Fruit fly (Drosophila melanogaster) whole organism, embryonic: ENCODE measurements around the gene trem.

Experiments used
- CG10209 ChIP-seq: fragments of 200-800 bp; sonication (Bioruptor generic); optimal IDR thresholded peaks from 3 replicates; lab custom pipeline; 2017; ENCODE audit warnings: missing biosample characterization, mild to moderate bottlenecking, missing genetic modification characterization, missing genetic modification reagents
- CG10267 ChIP-seq: fragments of 200-800 bp; sonication (Bioruptor generic); optimal IDR thresholded peaks from 2 replicates; lab custom pipeline; 2018; ENCODE audit warnings: missing biosample characterization, mild to moderate bottlenecking, missing genetic modification characterization, moderate library complexity
- CG17802 ChIP-seq: fragments of 200-800 bp; sonication (Bioruptor generic); optimal IDR thresholded peaks from 2 replicates; lab custom pipeline; 2018; ENCODE audit warnings: missing biosample characterization, mild to moderate bottlenecking, missing genetic modification characterization, moderate library complexity
- CG17912 ChIP-seq: fragments of 200-800 bp; sonication (Bioruptor generic); optimal IDR thresholded peaks from 2 replicates; lab custom pipeline; 2018; ENCODE audit warnings: missing biosample characterization, mild to moderate bottlenecking, missing genetic modification characterization
- CG18599 ChIP-seq: fragments of 200-800 bp; sonication (Bioruptor generic); optimal IDR thresholded peaks from 3 replicates; lab custom pipeline; 2017; ENCODE audit warnings: missing biosample characterization, missing genetic modification characterization, mild to moderate bottlenecking, moderate library complexity, missing genetic modification reagents
- CG34224 ChIP-seq: fragments of 200-800 bp; sonication (Bioruptor generic); IDR thresholded peaks from 3 replicates; pipeline ENCODE4 v1.3.6; 2022; ENCODE audit warnings: missing biosample characterization, missing genetic modification characterization; ENCODE audit not compliant: partially characterized antibody
- CG3847 ChIP-seq: fragments of 200-800 bp; sonication (Bioruptor generic); IDR thresholded peaks from 2 replicates; pipeline ENCODE4 v1.3.6; 2022; ENCODE audit warnings: missing biosample characterization, missing genetic modification characterization
- CG8765 ChIP-seq: fragments of 200-800 bp; sonication (Bioruptor generic); IDR thresholded peaks from 2 replicates; pipeline ENCODE4 v1.3.6; 2022; ENCODE audit warnings: missing biosample characterization, missing genetic modification characterization
- CG8924 ChIP-seq: fragments of 200-800 bp; optimal IDR thresholded peaks from 3 replicates; lab custom pipeline; 2019; ENCODE audit warnings: missing biosample characterization, mild to moderate bottlenecking, missing genetic modification characterization, moderate library complexity
- CG9437 ChIP-seq: fragments of 200-800 bp; sonication (Bioruptor generic); optimal IDR thresholded peaks from 2 replicates; lab custom pipeline; 2018; ENCODE audit warnings: missing biosample characterization, mild to moderate bottlenecking, missing genetic modification characterization
- Chrac-16 ChIP-seq: fragments of 200-800 bp; sonication (Bioruptor generic); optimal IDR thresholded peaks from 3 replicates; lab custom pipeline; 2016; ENCODE audit warnings: missing biosample characterization, missing genetic modification characterization
- Dip3 ChIP-seq: fragments of 200-800 bp; sonication (Bioruptor generic); optimal IDR thresholded peaks from 3 replicates; lab custom pipeline; 2016; ENCODE audit warnings: missing biosample characterization, missing genetic modification characterization
- Eip74EF ChIP-seq, 2 experiments: fragments of 200-800 bp in 1 of 2; fragments of >200 bp in 1 of 2; sonication (Bioruptor generic) in 1 of 2; optimal IDR thresholded peaks; 2 replicates each; lab custom pipeline; 2017 to 2019; ENCODE audit warnings: missing biosample characterization in 2 of 2, missing genetic modification characterization in 2 of 2, mild to moderate bottlenecking in 1 of 2, moderate library complexity in 1 of 2
- Gug ChIP-seq: fragments of 200-800 bp; sonication (Bioruptor generic); IDR thresholded peaks from 4 replicates; pipeline ENCODE4 v1.3.6; 2022; ENCODE audit warnings: missing biosample characterization, missing genetic modification characterization
- H2.0 ChIP-seq: fragments of 200-800 bp; sonication (Bioruptor generic); IDR thresholded peaks from 2 replicates; pipeline ENCODE4 v1.3.6; 2022; ENCODE audit warnings: missing biosample characterization, missing genetic modification characterization
- HLH3B ChIP-seq: fragments of 200-800 bp; sonication (Bioruptor generic); IDR thresholded peaks from 2 replicates; pipeline ENCODE4 v1.3.6; 2022; ENCODE audit warnings: missing biosample characterization, missing genetic modification characterization
- HmgZ ChIP-seq: fragments of 200-800 bp; sonication (Bioruptor generic); optimal IDR thresholded peaks from 2 replicates; lab custom pipeline; 2018; ENCODE audit warnings: missing biosample characterization, mild to moderate bottlenecking, missing genetic modification characterization
- Hmx ChIP-seq: fragments of 200-800 bp; sonication (Bioruptor generic); optimal IDR thresholded peaks from 2 replicates; lab custom pipeline; 2016; ENCODE audit warnings: missing biosample characterization, missing genetic modification characterization
- Hr78 ChIP-seq, 2 experiments: fragments of 200-800 bp in 1 of 2; fragments of >200 bp in 1 of 2; sonication (Bioruptor generic) in 1 of 2; optimal IDR thresholded peaks; 2 replicates each; lab custom pipeline; 2017 to 2019; ENCODE audit warnings: missing biosample characterization in 2 of 2, missing genetic modification characterization in 2 of 2, mild to moderate bottlenecking in 1 of 2, moderate library complexity in 1 of 2
- Hsf ChIP-seq: fragments of 200-800 bp; sonication (Bioruptor generic); optimal IDR thresholded peaks from 3 replicates; lab custom pipeline; 2016; ENCODE audit warnings: missing biosample characterization, missing genetic modification characterization
- Lpt ChIP-seq: fragments of >200 bp; optimal IDR thresholded peaks from 2 replicates; lab custom pipeline; 2018; ENCODE audit warnings: missing biosample characterization, missing genetic modification characterization
- NfI ChIP-seq: fragments of 200-800 bp; sonication (Bioruptor generic); optimal IDR thresholded peaks from 3 replicates; lab custom pipeline; 2018; ENCODE audit warnings: missing biosample characterization, mild to moderate bottlenecking, missing genetic modification characterization, moderate library complexity
- Xbp1 ChIP-seq: fragments of 200-800 bp; sonication (Bioruptor generic); optimal IDR thresholded peaks from 3 replicates; lab custom pipeline; 2016; ENCODE audit warnings: missing biosample characterization, mild to moderate bottlenecking, missing genetic modification characterization
- abd-A ChIP-seq: fragments of 200-800 bp; sonication (Bioruptor generic); optimal IDR thresholded peaks from 3 replicates; lab custom pipeline; 2019; ENCODE audit warnings: missing biosample characterization, mild to moderate bottlenecking, missing genetic modification characterization, moderate library complexity
- bbx ChIP-seq: fragments of 200-800 bp; sonication (Bioruptor generic); IDR thresholded peaks from 2 replicates; pipeline ENCODE4 v1.3.6; 2022; ENCODE audit warnings: missing biosample characterization, missing genetic modification characterization; ENCODE audit not compliant: partially characterized antibody
- bigmax ChIP-seq: fragments of 200-800 bp; sonication (Bioruptor generic); optimal IDR thresholded peaks from 2 replicates; lab custom pipeline; 2018; ENCODE audit warnings: missing biosample characterization, mild to moderate bottlenecking, missing genetic modification characterization
- chif ChIP-seq, 2 experiments: fragments of 200-800 bp; sonication (Bioruptor generic); optimal IDR thresholded peaks; 3 replicates each; lab custom pipeline; 2016; ENCODE audit warnings: missing biosample characterization in 2 of 2, missing genetic modification characterization in 2 of 2
- dati ChIP-seq: fragments of 200-800 bp; sonication (Bioruptor generic); IDR thresholded peaks from 2 replicates; pipeline ENCODE4 v1.3.6; 2022; ENCODE audit warnings: missing biosample characterization, missing genetic modification characterization
- dm ChIP-seq: fragments of 200-800 bp; sonication (Bioruptor generic); optimal IDR thresholded peaks from 3 replicates; lab custom pipeline; 2016; ENCODE audit warnings: missing biosample characterization, missing genetic modification characterization
- dpn ChIP-seq, 2 experiments: fragments of 200-800 bp; sonication (Bioruptor generic); optimal IDR thresholded peaks; 3 replicates each; lab custom pipeline; 2016; ENCODE audit warnings: missing biosample characterization in 2 of 2, missing genetic modification characterization in 2 of 2
- dysf ChIP-seq: fragments of 200-800 bp; sonication (Bioruptor generic); IDR thresholded peaks from 3 replicates; pipeline ENCODE4 v1.3.6; 2022; ENCODE audit warnings: missing biosample characterization, missing genetic modification characterization
- fd3F ChIP-seq: fragments of 200-800 bp; sonication (Bioruptor generic); optimal IDR thresholded peaks from 2 replicates; lab custom pipeline; 2018; ENCODE audit warnings: missing biosample characterization, mild to moderate bottlenecking, missing genetic modification characterization, moderate library complexity
- gce ChIP-seq: fragments of 200-800 bp; sonication (Bioruptor generic); IDR thresholded peaks from 3 replicates; pipeline ENCODE4 v1.3.6; 2022; ENCODE audit warnings: missing biosample characterization, missing genetic modification characterization
- ham ChIP-seq: fragments of 200-800 bp; sonication (Bioruptor generic); IDR thresholded peaks from 2 replicates; pipeline ENCODE4 v1.3.6; 2022; ENCODE audit warnings: missing biosample characterization, missing genetic modification characterization
- hbn ChIP-seq: fragments of 200-800 bp; sonication (Bioruptor generic); IDR thresholded peaks from 2 replicates; pipeline ENCODE4 v1.3.6; 2022; ENCODE audit warnings: missing biosample characterization, missing genetic modification characterization; ENCODE audit not compliant: partially characterized antibody
- her ChIP-seq: fragments of 200-800 bp; sonication (Bioruptor generic); optimal IDR thresholded peaks from 2 replicates; lab custom pipeline; 2016; ENCODE audit warnings: missing biosample characterization, missing genetic modification characterization
- maf-S ChIP-seq: fragments of 200-800 bp; sonication (Bioruptor generic); optimal IDR thresholded peaks from 2 replicates; lab custom pipeline; 2016; ENCODE audit warnings: missing biosample characterization, missing genetic modification characterization
- nau ChIP-seq: fragments of 200-800 bp; sonication (Bioruptor generic); optimal IDR thresholded peaks from 3 replicates; lab custom pipeline; 2017; ENCODE audit warnings: missing biosample characterization, mild to moderate bottlenecking, missing genetic modification characterization, missing genetic modification reagents
- nerfin-2 ChIP-seq: fragments of 200-800 bp; sonication (Bioruptor generic); IDR thresholded peaks from 2 replicates; pipeline ENCODE4 v1.3.6; 2022; ENCODE audit warnings: missing biosample characterization, missing genetic modification characterization; ENCODE audit not compliant: partially characterized antibody
- nom ChIP-seq: fragments of 200-800 bp; sonication (Bioruptor generic); optimal IDR thresholded peaks from 2 replicates; lab custom pipeline; 2017; ENCODE audit warnings: missing biosample characterization, missing genetic modification characterization, mild to moderate bottlenecking, moderate library complexity, missing genetic modification reagents
- otp ChIP-seq: fragments of 200-800 bp; sonication (Bioruptor generic); IDR thresholded peaks from 3 replicates; pipeline ENCODE4, ENCODE4 v1.3.6; 2022; ENCODE audit warnings: missing biosample characterization, missing genetic modification characterization
- p53 ChIP-seq: fragments of 200-800 bp; sonication (Bioruptor generic); optimal IDR thresholded peaks from 2 replicates; lab custom pipeline; 2016; ENCODE audit warnings: missing biosample characterization, missing genetic modification characterization
- pan ChIP-seq, 4 experiments: fragments of >200 bp in 3 of 4; fragments of 200-800 bp in 1 of 4; sonication (Bioruptor generic) in 1 of 4; optimal IDR thresholded peaks in 3 of 4; IDR thresholded peaks in 1 of 4; 2 replicates each; pipeline versions ENCODE4 v1.3.6 to Lab custom; 2017 to 2022; ENCODE audit warnings: missing biosample characterization in 2 of 4, missing genetic modification characterization in 2 of 4, mixed read lengths in 1 of 4
- peb ChIP-seq: fragments of 200-800 bp; sonication (Bioruptor generic); IDR thresholded peaks from 2 replicates; pipeline ENCODE4 v1.3.6; 2022; ENCODE audit warnings: missing biosample characterization, missing genetic modification characterization
- pita ChIP-seq: fragments of 200-800 bp; sonication (Bioruptor generic); optimal IDR thresholded peaks from 2 replicates; lab custom pipeline; 2017; ENCODE audit warnings: missing biosample characterization, mild to moderate bottlenecking, missing genetic modification characterization
- rib ChIP-seq: fragments of 200-800 bp; sonication (Bioruptor generic); IDR thresholded peaks from 2 replicates; pipeline ENCODE4 v1.3.6; 2022; ENCODE audit warnings: missing biosample characterization, missing genetic modification characterization
- slbo ChIP-seq: fragments of 200-800 bp; sonication (Bioruptor generic); IDR thresholded peaks from 2 replicates; pipeline ENCODE4 v1.3.6; 2022; ENCODE audit warnings: missing biosample characterization, missing genetic modification characterization
- tin ChIP-seq: fragments of 200-800 bp; sonication (Bioruptor generic); optimal IDR thresholded peaks from 3 replicates; lab custom pipeline; 2016; ENCODE audit warnings: missing biosample characterization, missing genetic modification characterization

trem gene

dm6 chr3R:20031043-20031763, at the start of gene trem (continued):
- TF ChIP-seq ham (GFP tag; lab: Robert Waterston, UW) (no peak), CG10267 (tag; lab: Kevin White, UChicago) (peak; percentile 48), Lpt (GFP tag; lab: Kevin White, UChicago) (no peak), bigmax (GFP tag; lab: Kevin White, UChicago) (no peak), dysf (GFP tag; lab: Robert Waterston, UW) (peak; percentile 78), maf-S (GFP tag; lab: Kevin White, UChicago) (no peak), dpn (GFP tag; optimal IDR thresholded peaks at IDR 0.05; lab: Kevin White, UChicago) (peak; percentile 58), Hmx (GFP tag; lab: Kevin White, UChicago) (peak; percentile 27), nerfin-2 (GFP tag; lab: Robert Waterston, UW) (no peak), nau (GFP tag; lab: Kevin White, UChicago) (no peak), HmgZ (tag; lab: Kevin White, UChicago) (peak; percentile 18), NfI (peak; percentile 66), abd-A (no peak), bbx (GFP tag; lab: Robert Waterston, UW) (no peak), nom (GFP tag; lab: Kevin White, UChicago) (no peak), CG17912 (no peak), Dip3 (peak; percentile 60), dm (GFP tag; lab: Kevin White, UChicago) (no peak), peb (0 out of 2 replicates have a peak, but pooled peaks have one; percentile 13), fd3F (peak; percentile 67), CG8765 (GFP tag; lab: Robert Waterston, UW) (peak; percentile 61), Hr78 (GFP tag; optimal IDR thresholded peaks at IDR 0.05; lab: Kevin White, UChicago) (no peak), CG34224 (GFP tag; lab: Robert Waterston, UW) (no peak), tin (GFP tag; lab: Kevin White, UChicago) (peak; percentile 76), CG3847 (GFP tag; lab: Robert Waterston, UW) (peak; percentile 61), pan (optimal IDR thresholded peaks at IDR 0.05; lab: Kevin White, UChicago) (no peak), pan (GFP tag; optimal IDR thresholded peaks at IDR 0.05 in 1 of 2, IDR thresholded peaks at IDR 0.05 in 1 of 2) (peak in 1 of 2 experiments; percentile 69), Eip74EF (GFP tag; optimal IDR thresholded peaks at IDR 0.05; lab: Kevin White, UChicago) (no peak), p53 (GFP tag; lab: Kevin White, UChicago) (no peak), chif (GFP tag; optimal IDR thresholded peaks at IDR 0.05; lab: Kevin White, UChicago) (peak; percentile 48 to 50), CG17802 (peak; percentile 41), her (no peak), dati (no peak), CG18599 (GFP tag; lab: Kevin White, UChicago) (no peak), Xbp1 (GFP tag; lab: Kevin White, UChicago) (peak; percentile 81), H2.0 (GFP tag; lab: Robert Waterston, UW) (peak; percentile 50), slbo (GFP tag; lab: Robert Waterston, UW) (peak; percentile 91), Chrac-16 (peak; percentile 67), hbn (GFP tag; lab: Robert Waterston, UW) (no peak), gce (GFP tag; lab: Robert Waterston, UW) (no peak), Hsf (GFP tag; lab: Kevin White, UChicago) (peak; percentile 67), CG10209 (GFP tag; lab: Kevin White, UChicago) (peak; percentile 70), CG8924 (tag; lab: Kevin White, UChicago) (peak; percentile 79), otp (GFP tag; lab: Robert Waterston, UW) (no peak), Gug (peak; percentile 87), rib (GFP tag; lab: Robert Waterston, UW) (no peak), CG9437 (GFP tag; lab: Kevin White, UChicago) (peak; percentile 81), pita (GFP tag; lab: Kevin White, UChicago) (no peak), HLH3B (GFP tag; lab: Robert Waterston, UW) (no peak; the same call in 1 of the 2 replicates)
